Fruit fly (Drosophila melanogaster): ENCODE data around the gene Peritrophin-15b.

Gene Peritrophin-15b

dm6 chr2L:8416350-8417046 lies 21.8 kb upstream of the Peritrophin-15b start (continued):
- TF ChIP-seq CG3163 (GFP tag; optimal IDR thresholded peaks at IDR 0.05): no peak
- TF ChIP-seq MESR4 (GFP tag; optimal IDR thresholded peaks at IDR 0.05): no peak
- TF ChIP-seq rib (GFP tag; IDR thresholded peaks at IDR 0.05): 0 out of 2 replicates have a peak, but pooled peaks have one; percentile 12
- no peak for TF ChIP-seq CG4424 (GFP tag; optimal IDR thresholded peaks at IDR 0.05)
- TF ChIP-seq CG17385 (GFP tag; optimal IDR thresholded peaks at IDR 0.05): no peak
- no peak for TF ChIP-seq CG32767 (GFP tag; IDR thresholded peaks at IDR 0.05)
- TF ChIP-seq C15 (GFP tag; IDR thresholded peaks at IDR 0.05): no peak
- TF ChIP-seq CG2678 (tag; optimal IDR thresholded peaks at IDR 0.05): no peak
- no peak for TF ChIP-seq luna (GFP tag; optimal IDR thresholded peaks at IDR 0.05)
- TF ChIP-seq Hmr (GFP tag; optimal IDR thresholded peaks at IDR 0.05): peak; percentile 24
- TF ChIP-seq Oaz (GFP tag; IDR thresholded peaks at IDR 0.05): no peak
- no peak; the same call in 1 of the 2 replicates for TF ChIP-seq ato (GFP tag; IDR thresholded peaks at IDR 0.05; ENCODE audit: partially characterized antibody)
- TF ChIP-seq Asciz (GFP tag; optimal IDR thresholded peaks at IDR 0.05): no peak
- TF ChIP-seq CG30403 (GFP tag; optimal IDR thresholded peaks at IDR 0.05): no peak
- no peak for TF ChIP-seq sug (tag; optimal IDR thresholded peaks at IDR 0.05)
- peak in 1 of 2 experiments; percentile 99 for TF ChIP-seq tll (GFP tag; optimal IDR thresholded peaks at IDR 0.05)
- TF ChIP-seq CG1529 (GFP tag; optimal IDR thresholded peaks at IDR 0.05): no peak
- TF ChIP-seq CG6654 (GFP tag; optimal IDR thresholded peaks at IDR 0.05): no peak
- TF ChIP-seq CG14965 (GFP tag; optimal IDR thresholded peaks at IDR 0.05; ENCODE audit: borderline replicate concordance): no peak
- TF ChIP-seq CG5180 (GFP tag; optimal IDR thresholded peaks at IDR 0.05): no peak
- no peak for TF ChIP-seq exex (tag; optimal IDR thresholded peaks at IDR 0.05)
- TF ChIP-seq Dip2 (GFP tag; IDR thresholded peaks at IDR 0.05): no peak
- no peak for TF ChIP-seq CG9215 (GFP tag; IDR thresholded peaks at IDR 0.05)
- no peak for TF ChIP-seq Eip74EF (GFP tag; optimal IDR thresholded peaks at IDR 0.05)
- no peak for TF ChIP-seq Dad (GFP tag; optimal IDR thresholded peaks at IDR 0.05)
- no peak for TF ChIP-seq pita (GFP tag; optimal IDR thresholded peaks at IDR 0.05)
- TF ChIP-seq unc-4 (GFP tag; IDR thresholded peaks at IDR 0.05; ENCODE audit: partially characterized antibody): no peak
- TF ChIP-seq ssp (GFP tag; IDR thresholded peaks at IDR 0.05): no peak
- TF ChIP-seq HLH4C (GFP tag; IDR thresholded peaks at IDR 0.05; ENCODE audit: partially characterized antibody): 0 out of 3 replicates have a peak, but pooled peaks have one; percentile 34
- TF ChIP-seq disco-r (GFP tag; optimal IDR thresholded peaks at IDR 0.05): no peak
- no peak for TF ChIP-seq CG3838 (GFP tag; optimal IDR thresholded peaks at IDR 0.05)
- no peak for TF ChIP-seq CG7357 (GFP tag; IDR thresholded peaks at IDR 0.05)
- peak; percentile 32 for TF ChIP-seq CG15696 (tag; optimal IDR thresholded peaks at IDR 0.05)
- TF ChIP-seq CG15479 (GFP tag; optimal IDR thresholded peaks at IDR 0.05): peak; percentile 100
- no peak for TF ChIP-seq dati (GFP tag; IDR thresholded peaks at IDR 0.05)
- no peak for TF ChIP-seq CG18262 (tag; optimal IDR thresholded peaks at IDR 0.05)
- TF ChIP-seq CG15514 (GFP tag; optimal IDR thresholded peaks at IDR 0.05): no peak
- no peak for TF ChIP-seq Dll (GFP tag; IDR thresholded peaks at IDR 0.05; ENCODE audit: partially characterized antibody)
- peak; percentile 6 for TF ChIP-seq stwl (tag; optimal IDR thresholded peaks at IDR 0.05)
- TF ChIP-seq tx (GFP tag; optimal IDR thresholded peaks at IDR 0.05): no peak
- TF ChIP-seq cas (GFP tag; IDR thresholded peaks at IDR 0.05): no peak
- TF ChIP-seq CG32532 (GFP tag; IDR thresholded peaks at IDR 0.05): 0 out of 2 replicates have a peak, but pooled peaks have one; percentile 41
- TF ChIP-seq ranshi (GFP tag; IDR thresholded peaks at IDR 0.05): no peak
- TF ChIP-seq CG13424 (tag; optimal IDR thresholded peaks at IDR 0.05): no peak
- TF ChIP-seq MBD-R2 (GFP tag; IDR thresholded peaks at IDR 0.05): no peak
- TF ChIP-seq CG3407 (GFP tag; optimal IDR thresholded peaks at IDR 0.05): no peak
- TF ChIP-seq CG42726 (GFP tag; IDR thresholded peaks at IDR 0.05; ENCODE audit: partially characterized antibody): no peak
- TF ChIP-seq CG10543 (GFP tag; optimal IDR thresholded peaks at IDR 0.05): peak; percentile 26
- TF ChIP-seq pho (GFP tag; optimal IDR thresholded peaks at IDR 0.05): no peak
